In genomic region chrX:15736419-15736818, ce11 we compare ENCODE assay signal across 1 worm cellular context.
TF ChIP-seq lines count a peak whose summit lies in the region.

No protein-coding gene starts in this region.

TF ChIP-seq in whole organism, L1 larva, 84 proteins besides CTCF, POLR2A, EP300 and RAD21 (continued from another document):
- TF ChIP-seq snu-23 (GFP tag; optimal IDR thresholded peaks at IDR 0.05; lab: Kevin White, UChicago) (peak; percentile 88), mep-1 (tag; optimal IDR thresholded peaks at IDR 0.05; lab: Kevin White, UChicago) (peak; percentile 43), nhr-84 (tag; optimal IDR thresholded peaks at IDR 0.05; lab: Kevin White, UChicago) (no peak), dsc-1 (tag; optimal IDR thresholded peaks at IDR 0.05; lab: Kevin White, UChicago) (peak; percentile 74), rnt-1 (tag; optimal IDR thresholded peaks at IDR 0.05; lab: Kevin White, UChicago) (peak; percentile 56), ceh-8 (GFP tag; optimal IDR thresholded peaks at IDR 0.05; lab: Kevin White, UChicago) (no peak), hlh-4 (tag; optimal IDR thresholded peaks at IDR 0.05; lab: Kevin White, UChicago) (no peak), hpl-2 (GFP tag; optimal IDR thresholded peaks at IDR 0.05; lab: Kevin White, UChicago) (peak; percentile 77), ztf-11 (tag; optimal IDR thresholded peaks at IDR 0.05; lab: Kevin White, UChicago) (peak in 1 of 2 experiments; percentile 49), ceh-88 (GFP tag; IDR thresholded peaks at IDR 0.05; lab: Robert Waterston, UW) (no peak), efl-1 (optimal IDR thresholded peaks at IDR 0.05; lab: Kevin White, UChicago) (peak; percentile 34 to 50), efl-1 (GFP tag; optimal IDR thresholded peaks at IDR 0.05 in 1 of 2; lab: Kevin White, UChicago) (peak in 1 of 2 experiments; percentile 90), nhr-47 (tag; optimal IDR thresholded peaks at IDR 0.05; lab: Kevin White, UChicago) (peak; percentile 86), nhr-12 (tag; optimal IDR thresholded peaks at IDR 0.05; lab: Kevin White, UChicago) (no peak), unc-86 (tag; optimal IDR thresholded peaks at IDR 0.05; lab: Kevin White, UChicago) (no peak), mdl-1 (tag; optimal IDR thresholded peaks at IDR 0.05; lab: Kevin White, UChicago) (peak in 1 of 2 experiments; percentile 35), tlp-1 (tag; optimal IDR thresholded peaks at IDR 0.05; lab: Kevin White, UChicago) (no peak), nhr-28 (tag; optimal IDR thresholded peaks at IDR 0.05; lab: Kevin White, UChicago) (no peak), ceh-63 (GFP tag; optimal IDR thresholded peaks at IDR 0.05; lab: Kevin White, UChicago) (no peak), egl-27 (tag; optimal IDR thresholded peaks at IDR 0.05; lab: Kevin White, UChicago) (no peak), zip-4 (GFP tag; optimal IDR thresholded peaks at IDR 0.05; lab: Kevin White, UChicago) (peak; percentile 42), sptf-1 (tag; optimal IDR thresholded peaks at IDR 0.05; lab: Kevin White, UChicago) (no peak), tbx-2 (tag; optimal IDR thresholded peaks at IDR 0.05; lab: Kevin White, UChicago) (peak; percentile 50)
